Worm (Caenorhabditis elegans) whole organism, L4/young adult: ENCODE measurements around the gene utp-20.

Experiments used
- W03F9.2 ChIP-seq: fragments of 150-350 bp; optimal IDR thresholded peaks from 2 replicates; lab custom pipeline; 2014; ENCODE audit warnings: missing biosample characterization, missing genetic modification characterization
- dao-5 ChIP-seq: sonication (generic microtip); optimal IDR thresholded peaks from 2 replicates; lab custom pipeline; 2016; ENCODE audit warnings: missing genotype, missing genetic modification characterization, moderate library complexity, missing compliant biosample characterization
- him-1 ChIP-seq: sonication (generic microtip); optimal IDR thresholded peaks from 2 replicates; lab custom pipeline; 2016; ENCODE audit warnings: missing genotype, missing genetic modification reagents, missing genetic modification characterization, missing compliant biosample characterization

Gene utp-20

DNA sequence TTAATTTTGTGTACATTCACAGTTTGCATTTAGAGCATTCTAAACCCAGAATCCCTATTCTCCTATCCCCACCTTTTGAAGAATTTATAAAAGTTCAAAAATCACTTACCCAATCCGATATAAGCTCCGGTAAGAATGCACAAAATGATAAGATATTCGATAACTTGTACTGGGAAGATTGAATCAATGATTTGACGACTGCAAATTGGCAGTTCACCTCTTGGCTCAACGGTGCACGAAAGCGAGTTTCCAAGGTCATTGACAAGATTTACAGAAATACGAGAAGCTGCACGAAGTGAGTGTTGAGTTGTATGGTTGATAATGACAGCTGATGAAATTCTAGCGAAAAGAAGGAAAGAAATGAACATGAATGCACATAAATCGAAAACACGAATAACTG is 24.1 kb downstream of the utp-20 start:
- TF ChIP-seq him-1 (tag; lab: Kevin White, UChicago) (no peak), W03F9.2 (no peak), dao-5 (no peak)

ce11 chrII:6561300-6561699 is 25.1 kb downstream of the utp-20 start, which contains the start of gene F18C5.10:
F18C5.10 (minus strand) TSS chrII:6561444.
- no peak for TF ChIP-seq him-1 (tag; lab: Kevin White, UChicago)
- no peak for TF ChIP-seq dao-5
- no peak for TF ChIP-seq W03F9.2

DNA sequence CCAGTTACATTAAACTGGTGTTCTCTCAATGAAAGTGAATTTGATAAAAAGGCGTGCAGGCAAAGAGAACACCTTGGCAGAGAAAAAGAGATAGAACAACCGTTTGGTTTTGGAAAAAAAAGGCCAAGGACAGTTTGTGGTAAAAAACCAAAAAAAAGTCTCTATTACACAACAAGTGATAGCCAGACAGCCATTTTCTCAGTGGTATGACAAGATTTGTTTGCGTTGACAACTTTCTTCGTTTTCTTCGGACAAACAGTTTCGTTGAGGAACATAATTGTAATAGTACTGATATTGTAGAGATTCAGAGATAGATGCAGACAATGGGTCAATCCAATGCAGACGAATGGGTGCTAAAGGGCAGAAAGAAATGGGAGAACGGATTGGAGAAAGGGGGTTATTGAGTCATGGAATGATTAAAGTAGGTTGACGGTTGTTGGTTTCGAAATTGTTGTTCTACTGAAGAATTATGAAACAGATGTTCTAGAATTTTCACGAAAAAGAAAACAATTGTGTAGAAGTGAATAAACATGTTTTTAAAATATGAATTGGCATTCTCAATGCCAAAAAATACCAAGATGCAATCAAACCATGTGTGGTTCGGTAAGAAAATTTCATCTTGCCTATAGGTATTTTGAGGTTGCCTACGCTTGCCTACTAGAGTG is 26.2 kb downstream of the utp-20 start:
- TF ChIP-seq him-1 (tag; lab: Kevin White, UChicago) (no peak), W03F9.2 (no peak), dao-5 (no peak)

DNA sequence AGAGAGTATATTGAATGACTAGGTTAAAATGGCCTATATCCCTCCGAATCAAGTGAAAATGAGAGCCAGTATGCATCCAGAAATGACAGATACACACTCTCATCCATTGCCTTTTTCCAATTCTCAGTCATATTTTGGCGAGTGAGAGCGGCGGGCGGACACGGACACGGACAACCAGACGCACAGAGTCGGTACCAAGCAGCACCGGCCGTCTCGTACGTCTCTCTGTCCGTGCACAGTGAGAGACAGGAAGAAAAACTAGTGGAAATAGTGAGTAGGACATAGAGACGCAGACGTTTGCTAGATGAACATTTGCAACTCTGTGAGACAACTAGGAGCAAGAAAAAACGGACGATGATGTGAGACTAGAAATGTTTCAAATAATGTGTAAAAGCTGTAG is 27.1 kb downstream of the utp-20 start:
- no peak for TF ChIP-seq him-1 (tag; lab: Kevin White, UChicago)
- no peak for TF ChIP-seq W03F9.2
- TF ChIP-seq dao-5, result no peak

DNA sequence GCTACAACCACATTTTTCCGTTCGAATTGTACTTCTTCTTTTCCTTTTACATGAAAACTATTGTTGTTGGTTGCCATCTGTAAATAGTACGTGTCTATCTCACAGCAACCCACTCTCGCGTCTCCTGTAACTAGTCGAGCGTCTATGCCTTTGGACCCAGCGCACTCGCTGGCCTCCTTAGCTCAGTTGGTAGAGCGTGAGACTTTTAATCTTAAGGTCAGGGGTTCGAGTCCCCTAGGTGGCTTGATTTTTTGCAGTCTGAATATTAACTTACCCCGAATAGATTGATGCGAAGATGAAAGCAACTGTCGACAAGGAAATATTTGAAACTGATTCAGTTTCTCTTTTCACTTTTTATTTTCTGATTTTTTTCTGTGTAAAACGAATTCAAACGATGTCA is 28.9 kb downstream of the utp-20 start, which contains the start of gene mpz-3:
Gene mpz-3, minus strand, starts transcription at position 320 of the 400 bp plus-strand sequence.
- TF ChIP-seq W03F9.2 (no peak), dao-5 (no peak), him-1 (tag; lab: Kevin White, UChicago) (no peak)

- TF ChIP-seq dao-5 (no peak), him-1 (tag; lab: Kevin White, UChicago) (no peak), W03F9.2 (no peak)
These were observed 30.5 kb downstream of the utp-20 start, which contains the start of the genes F18C5.5 and F18C5.9 for ce11 chrII:6566628-6567180. F18C5.5 (minus strand) TSS chrII:6566728. F18C5.9 (plus strand) TSS chrII:6567130.

- TF ChIP-seq dao-5 (no peak), him-1 (tag; lab: Kevin White, UChicago) (no peak), W03F9.2 (no peak)
These were observed 32.5 kb downstream of the utp-20 start, which contains the start of gene sra-27 for ce11 chrII:6568707-6569106. sra-27 (plus strand) TSS chrII:6569007.

DNA sequence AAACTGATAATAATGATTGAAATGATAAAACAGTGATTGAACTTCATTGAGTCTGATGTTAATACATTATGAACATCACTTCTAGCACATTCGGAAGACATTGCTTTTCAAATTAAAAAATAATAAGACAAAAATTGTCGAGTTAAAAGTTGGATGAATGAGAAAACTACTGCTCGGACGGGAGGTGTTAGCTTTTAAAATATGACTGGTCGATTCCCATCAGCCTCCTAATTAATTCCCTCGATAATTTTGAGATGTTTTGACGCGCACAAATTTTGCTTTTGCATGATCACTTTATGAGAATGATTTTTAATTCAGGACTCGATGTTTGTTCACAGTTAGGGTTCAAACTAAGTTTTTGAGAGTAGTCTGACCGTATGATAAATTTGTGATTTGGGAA is 37.5 kb downstream of the utp-20 start, which contains the start of gene sra-28:
Gene sra-28, minus strand, starts transcription at position 101 of the 400 bp plus-strand sequence.
- TF ChIP-seq dao-5, result no peak
- TF ChIP-seq W03F9.2, result no peak
- no peak for TF ChIP-seq him-1 (tag; lab: Kevin White, UChicago)

ce11 chrII:6575647-6576046 is 39.5 kb downstream of the utp-20 start, which contains the start of gene sra-29:
sra-29 (minus strand) TSS chrII:6575747.
- TF ChIP-seq dao-5 (no peak), W03F9.2 (no peak), him-1 (tag; lab: Kevin White, UChicago) (no peak)

ce11 chrII:6578378-6578777 is 42.2 kb downstream of the utp-20 start, which contains the start of gene sra-31:
sra-31 (minus strand) TSS chrII:6578478.
- no peak for TF ChIP-seq him-1 (tag; lab: Kevin White, UChicago)
- no peak for TF ChIP-seq W03F9.2
- no peak for TF ChIP-seq dao-5

DNA sequence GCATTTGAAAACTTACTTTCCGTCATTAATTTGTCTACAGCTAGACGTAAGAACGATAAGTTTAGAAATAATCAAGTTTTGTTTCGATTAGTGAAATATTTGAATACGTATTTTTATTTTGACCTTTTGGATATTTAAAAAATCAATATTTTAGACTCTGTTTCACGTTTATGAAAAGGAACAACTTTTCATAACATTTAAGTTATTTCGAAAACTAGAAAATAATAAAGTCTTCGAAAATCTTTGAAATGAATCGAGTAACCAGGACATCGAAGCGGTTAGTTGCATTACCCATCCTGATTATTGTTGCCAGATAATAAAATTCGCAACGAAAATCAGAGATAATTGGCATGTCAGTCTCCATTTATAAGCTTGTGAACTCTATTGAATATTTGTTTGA is 45.1 kb downstream of the utp-20 start, which contains the start of gene C56C10.6:
Gene C56C10.6, minus strand, starts transcription at position 101 of the 400 bp plus-strand sequence.
- no peak for TF ChIP-seq dao-5
- TF ChIP-seq W03F9.2, result no peak
- no peak for TF ChIP-seq him-1 (tag; lab: Kevin White, UChicago)

DNA sequence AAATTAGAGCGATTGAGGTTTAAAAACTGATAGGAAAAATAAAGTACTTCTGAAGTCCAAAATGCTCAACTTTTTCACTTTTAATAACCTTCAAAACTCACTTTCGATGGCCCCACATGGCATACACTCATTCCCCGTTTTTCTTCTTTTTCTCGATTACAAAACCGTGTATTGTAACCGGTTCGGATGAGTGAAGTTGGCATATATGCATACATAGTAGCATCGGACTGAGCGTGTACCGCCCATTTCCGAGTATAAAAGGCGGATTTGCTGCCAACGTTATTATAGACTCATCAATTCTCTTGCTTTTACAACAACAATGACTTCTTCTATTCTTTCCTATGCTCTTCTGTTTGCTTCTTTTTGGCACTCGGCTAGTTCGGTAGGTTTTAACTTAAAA is 46.6 kb downstream of the utp-20 start, which contains the start of gene C56C10.4:
Gene C56C10.4, plus strand, starts transcription at position 301 of the 400 bp plus-strand sequence.
- TF ChIP-seq W03F9.2 (no peak), dao-5 (no peak), him-1 (tag; lab: Kevin White, UChicago) (no peak)

- TF ChIP-seq W03F9.2 (no peak), dao-5 (no peak), him-1 (tag; lab: Kevin White, UChicago) (no peak)
These were observed 51.2 kb downstream of the utp-20 start, which contains the start of gene C56C10.7 for ce11 chrII:6587264-6587870. C56C10.7 (minus strand) TSS chrII:6587575.

DNA sequence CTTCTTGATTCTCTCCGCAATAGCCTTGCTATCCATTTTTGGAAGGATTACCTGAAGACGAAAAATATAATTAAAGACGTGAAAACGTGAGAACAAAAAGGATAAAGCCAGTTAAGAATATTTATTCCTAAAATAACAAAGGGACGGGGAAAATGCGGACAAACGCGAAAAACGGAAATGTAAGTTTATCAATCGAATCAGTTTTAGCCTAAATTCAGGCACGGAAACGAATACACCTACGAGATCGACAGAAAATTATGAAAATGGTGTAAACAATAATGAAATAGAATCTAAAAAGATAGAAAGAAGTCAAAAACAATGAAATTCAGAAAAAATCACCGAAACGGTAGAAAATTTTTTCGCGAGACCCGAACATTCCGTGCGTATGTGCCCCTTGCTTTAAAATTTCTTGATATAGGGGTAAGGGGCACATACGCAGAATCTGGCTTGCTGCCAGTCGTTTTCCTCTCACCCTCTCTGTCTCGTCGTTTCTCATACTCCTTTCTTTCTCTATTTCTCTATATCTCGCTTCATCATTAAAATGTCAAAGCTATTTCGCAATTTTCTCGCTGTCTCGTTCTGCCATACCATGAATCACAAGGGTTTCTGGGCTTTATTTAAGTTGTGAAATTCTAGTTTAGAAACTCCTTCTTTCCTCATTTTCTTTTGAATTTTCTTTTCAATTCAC is 52.6 kb downstream of the utp-20 start, which contains the start of gene icd-1:
Gene icd-1, minus strand, starts transcription at position 51 of the 688 bp plus-strand sequence.
- peak; percentile 95 for TF ChIP-seq W03F9.2
- TF ChIP-seq dao-5, result no peak
- TF ChIP-seq him-1 (tag; lab: Kevin White, UChicago), result peak; percentile 78
